Worm (Caenorhabditis elegans) whole organism, L4 larva: ENCODE results near the gene K11C4.2.

Source experiments
- aly-2 ChIP-seq: sonication (generic microtip); optimal IDR thresholded peaks from 2 replicates; lab custom pipeline; 2018; ENCODE audit warnings: missing biosample characterization, missing genetic modification characterization
- daf-8 ChIP-seq: fragments of 200-800 bp; sonication (Bioruptor generic); IDR thresholded peaks from 2 replicates; pipeline ENCODE4 v1.3.6; 2022; ENCODE audit warnings: missing genetic modification characterization, missing compliant biosample characterization
- nhr-25 ChIP-seq: sonication (generic microtip); optimal IDR thresholded peaks from 2 replicates; lab custom pipeline; 2017; ENCODE audit warnings: missing genetic modification characterization, mild to moderate bottlenecking, missing compliant biosample characterization, antibody characterized with exemption, moderate library complexity, borderline replicate concordance; ENCODE audit not compliant: insufficient read depth
- nhr-76 ChIP-seq: fragments of 150-350 bp; optimal IDR thresholded peaks from 2 replicates; lab custom pipeline; 2014; ENCODE audit warnings: missing biosample characterization, missing genetic modification characterization
- unc-39 ChIP-seq: sonication (generic microtip); optimal IDR thresholded peaks from 2 replicates; lab custom pipeline; 2017; ENCODE audit warnings: missing biosample characterization, missing genetic modification characterization

DNA sequence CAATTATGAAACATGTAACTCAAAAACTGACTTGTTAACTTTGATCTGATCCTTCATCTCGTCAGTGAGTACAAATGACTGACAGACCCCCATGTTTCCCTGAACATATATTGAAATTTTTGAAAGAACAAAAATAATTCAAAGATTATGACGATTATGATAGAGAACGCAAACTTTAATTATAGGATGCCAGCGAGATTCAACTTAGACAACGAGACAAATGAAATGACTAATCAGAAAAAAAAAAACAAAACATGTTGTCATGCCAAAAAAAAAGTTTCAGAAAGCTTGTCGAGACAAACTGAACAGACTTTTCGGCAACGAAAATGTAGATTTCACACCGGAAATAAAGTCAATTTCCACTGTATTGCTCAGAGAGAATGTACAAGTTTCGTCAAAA lies 40.2 kb upstream of the K11C4.2 start, which contains the start of gene gpa-10:
- TF ChIP-seq nhr-76 (tag; lab: Kevin White, UChicago) (no peak), aly-2 (no peak), unc-39 (tag; lab: Kevin White, UChicago) (no peak), nhr-25 (tag; lab: Kevin White, UChicago) (no peak), daf-8 (GFP tag; lab: Robert Waterston, UW) (no peak)
